Worm (Caenorhabditis elegans) whole organism, L1 larva: ENCODE data around the gene F47G9.6.

ENCODE experiments used
- F16B12.6 ChIP-seq: fragments of 150-350 bp; optimal IDR thresholded peaks from 2 replicates; lab custom pipeline; 2014; ENCODE audit warnings: missing biosample characterization, missing genetic modification characterization
- ceh-82 ChIP-seq, 3 experiments: fragments of 150-350 bp in 1 of 3; sonication (generic microtip) in 2 of 3; optimal IDR thresholded peaks; 2 replicates each; lab custom pipeline; 2014 to 2017; ENCODE audit warnings: missing biosample characterization in 3 of 3, missing genetic modification characterization in 3 of 3
- ceh-90 ChIP-seq: sonication (generic microtip); optimal IDR thresholded peaks from 2 replicates; lab custom pipeline; 2016; ENCODE audit warnings: missing genetic modification characterization, missing compliant biosample characterization
- efl-1 ChIP-seq, 4 experiments: fragments of 150-350 bp; optimal IDR thresholded peaks in 3 of 4; peaks in 1 of 4; 1 replicate in 1 of 4; 2 replicates in 3 of 4; lab custom pipeline; 2014; ENCODE audit warnings: missing biosample characterization in 2 of 4, missing genetic modification characterization in 2 of 4, missing genetic modification reagents in 2 of 4
- elt-3 ChIP-seq, 6 experiments: fragments of 150-350 bp in 1 of 6; sonication (generic microtip); optimal IDR thresholded peaks; 2 replicates each; lab custom pipeline; 2017 to 2018; ENCODE audit warnings: missing biosample characterization in 6 of 6, missing genetic modification characterization in 6 of 6, inconsistent platforms in 1 of 6
- fos-1 ChIP-seq: fragments of 150-350 bp; optimal IDR thresholded peaks from 2 replicates; lab custom pipeline; 2014; ENCODE audit warnings: missing biosample characterization, missing genetic modification characterization
- lin-39 ChIP-seq: fragments of 150-350 bp; optimal IDR thresholded peaks from 2 replicates; lab custom pipeline; 2014; ENCODE audit warnings: missing biosample characterization, missing genetic modification reagents, missing genetic modification characterization
- nhr-19 ChIP-seq: fragments of 200-800 bp; sonication (Bioruptor generic); conservative IDR thresholded peaks from 2 replicates; pipeline ENCODE4 v1.3.6; 2022; ENCODE audit warnings: missing genetic modification characterization, missing compliant biosample characterization
- nhr-71 ChIP-seq: sonication (generic microtip); optimal IDR thresholded peaks from 2 replicates; lab custom pipeline; 2016; ENCODE audit warnings: mild to moderate bottlenecking, missing genetic modification characterization, moderate library complexity, missing compliant biosample characterization
- sox-4 ChIP-seq: sonication (generic microtip); optimal IDR thresholded peaks from 2 replicates; lab custom pipeline; 2016; ENCODE audit warnings: missing genetic modification characterization, missing compliant biosample characterization
- tbx-2 ChIP-seq: sonication (generic microtip); optimal IDR thresholded peaks from 2 replicates; lab custom pipeline; 2016; ENCODE audit warnings: missing genetic modification characterization, missing compliant biosample characterization

DNA sequence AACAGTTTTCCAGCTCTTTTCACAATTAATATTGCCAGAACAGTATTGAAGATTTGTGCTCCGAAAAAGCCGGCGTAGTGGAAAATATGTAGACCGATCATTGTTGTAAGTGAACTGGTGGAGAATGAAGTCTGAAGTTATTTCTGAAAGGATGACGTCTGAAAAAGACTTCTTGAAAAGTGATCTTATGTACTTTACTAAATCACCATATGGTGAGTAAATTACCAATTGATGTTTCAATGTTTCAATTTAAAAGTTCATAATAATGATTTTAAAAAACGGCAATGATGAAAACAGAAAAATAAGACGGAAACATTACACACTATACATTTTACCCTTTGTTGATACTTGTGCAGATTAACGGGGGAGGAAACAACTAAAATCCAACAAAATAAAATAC is 5.5 kb upstream of the F47G9.6 start, which contains the start of gene str-141:
- TF ChIP-seq nhr-19 (GFP tag; lab: Robert Waterston, UW) (no peak), ceh-90 (no peak), fos-1 (tag; lab: Kevin White, UChicago) (no peak), efl-1 (optimal IDR thresholded peaks at IDR 0.05; lab: Kevin White, UChicago) (no peak), efl-1 (GFP tag; optimal IDR thresholded peaks at IDR 0.05 in 1 of 2; lab: Kevin White, UChicago) (peak in 1 of 2 experiments; percentile 12), elt-3 (tag; optimal IDR thresholded peaks at IDR 0.05; lab: Kevin White, UChicago) (no peak), nhr-71 (tag; lab: Kevin White, UChicago) (no peak), ceh-82 (tag; optimal IDR thresholded peaks at IDR 0.05; lab: Kevin White, UChicago) (no peak), sox-4 (tag; lab: Kevin White, UChicago) (no peak), tbx-2 (tag; lab: Kevin White, UChicago) (no peak), F16B12.6 (tag; lab: Kevin White, UChicago) (no peak), lin-39 (tag; lab: Kevin White, UChicago) (no peak)
